Worm (Caenorhabditis elegans) whole organism, L3 larva: ENCODE measurements around the gene col-125.

Source experiments
- aly-2 ChIP-seq: fragments of 150-350 bp; optimal IDR thresholded peaks from 2 replicates; lab custom pipeline; 2014; ENCODE audit warnings: missing biosample characterization, missing genetic modification characterization
- ceh-82 ChIP-seq: fragments of 150-350 bp; optimal IDR thresholded peaks from 2 replicates; lab custom pipeline; 2014; ENCODE audit warnings: missing biosample characterization, missing genetic modification characterization
- elt-1 ChIP-seq: fragments of 150-350 bp; optimal IDR thresholded peaks from 2 replicates; lab custom pipeline; 2014; ENCODE audit warnings: missing biosample characterization, missing genetic modification characterization
- fkh-10 ChIP-seq: sonication (generic microtip); optimal IDR thresholded peaks from 2 replicates; lab custom pipeline; 2017; ENCODE audit warnings: missing biosample characterization, missing genetic modification reagents, missing genetic modification characterization
- mml-1 ChIP-seq: fragments of 150-350 bp; sonication (generic microtip); optimal IDR thresholded peaks from 3 replicates; lab custom pipeline; 2014; ENCODE audit warnings: missing biosample characterization, missing genetic modification characterization
- nhr-11 ChIP-seq: fragments of 150-350 bp; optimal IDR thresholded peaks from 2 replicates; lab custom pipeline; 2014; ENCODE audit warnings: missing biosample characterization, missing genetic modification characterization
- nhr-237 ChIP-seq: fragments of 150-350 bp; optimal IDR thresholded peaks from 2 replicates; lab custom pipeline; 2014; ENCODE audit warnings: missing biosample characterization, missing genetic modification characterization
- nhr-76 ChIP-seq: fragments of 150-350 bp; sonication (generic microtip); optimal IDR thresholded peaks from 5 replicates; lab custom pipeline; 2014; ENCODE audit warnings: missing biosample characterization, missing genetic modification characterization
- pqm-1 ChIP-seq: fragments of 150-350 bp; optimal IDR thresholded peaks from 2 replicates; lab custom pipeline; 2017; ENCODE audit warnings: missing biosample characterization, missing genetic modification characterization, inconsistent platforms
- skn-1 ChIP-seq: fragments of 150-350 bp; optimal IDR thresholded peaks from 2 replicates; lab custom pipeline; 2014; ENCODE audit warnings: missing biosample characterization, missing genetic modification characterization
- snpc-4 ChIP-seq: fragments of 150-350 bp; optimal IDR thresholded peaks from 2 replicates; lab custom pipeline; 2014; ENCODE audit warnings: missing biosample characterization, missing genetic modification characterization
- unc-39 ChIP-seq: sonication (generic microtip); optimal IDR thresholded peaks from 4 replicates; lab custom pipeline; 2017; ENCODE audit warnings: missing biosample characterization, missing genetic modification characterization
- unc-62 ChIP-seq: fragments of 150-350 bp; sonication (generic microtip); optimal IDR thresholded peaks from 4 replicates; lab custom pipeline; 2014; ENCODE audit warnings: missing biosample characterization, missing genetic modification reagents, missing genetic modification characterization

ce11 chrIV:11257476-11257875, 32.2 kb downstream of the col-125 start:
- no peak for TF ChIP-seq skn-1 (tag; lab: Kevin White, UChicago)
- no peak for TF ChIP-seq nhr-11 (tag; lab: Kevin White, UChicago)
- no peak for TF ChIP-seq elt-1 (tag; lab: Kevin White, UChicago)
- no peak for TF ChIP-seq ceh-82 (tag; lab: Kevin White, UChicago)
- no peak for TF ChIP-seq mml-1 (tag; lab: Kevin White, UChicago)
- no peak for TF ChIP-seq nhr-76 (tag; lab: Kevin White, UChicago)
- no peak for TF ChIP-seq nhr-237 (tag; lab: Kevin White, UChicago)
- TF ChIP-seq snpc-4 (tag; lab: Kevin White, UChicago) = no peak
- no peak for TF ChIP-seq aly-2 (tag; lab: Kevin White, UChicago)
- TF ChIP-seq pqm-1 (tag; lab: Kevin White, UChicago) = peak; percentile 64
- TF ChIP-seq unc-62 = no peak
- TF ChIP-seq unc-39 = no peak
- TF ChIP-seq fkh-10 (GFP tag; lab: Kevin White, UChicago) = no peak
